Fruit fly (Drosophila melanogaster): ENCODE data around the gene CG6299.
A peak's percentile ranks its signal among the peaks of the same experiment; 100 is the strongest.

The CG6299 gene

dm6 chrX:15441245-15441644, 21.3 kb upstream of the CG6299 start, which contains the start of gene Cngl:
TSS of gene Cngl (minus strand) at chrX:15441252.
- TF ChIP-seq Hmr (GFP tag; optimal IDR thresholded peaks at IDR 0.05) (no peak), CG8290 (GFP tag; optimal IDR thresholded peaks at IDR 0.05) (no peak), CG8290 (tag; optimal IDR thresholded peaks at IDR 0.05) (peak in 1 of 2 experiments; percentile 19), lab (GFP tag; optimal IDR thresholded peaks at IDR 0.05) (peak; percentile 10), CG14667 (GFP tag; IDR thresholded peaks at IDR 0.05) (no peak), scrt (GFP tag; optimal IDR thresholded peaks at IDR 0.05) (no peak), Adf1 (GFP tag; IDR thresholded peaks at IDR 0.05) (peak; percentile 17; the same call in 1 of the 2 replicates), Scr (GFP tag; IDR thresholded peaks at IDR 0.05; ENCODE audit: partially characterized antibody) (no peak), CG10543 (GFP tag; optimal IDR thresholded peaks at IDR 0.05) (peak; percentile 86), CG13894 (tag; optimal IDR thresholded peaks at IDR 0.05) (peak; percentile 70), Med (GFP tag) (peak; percentile 17), CG18599 (GFP tag; optimal IDR thresholded peaks at IDR 0.05) (peak; percentile 12), abd-A (tag; optimal IDR thresholded peaks at IDR 0.05) (peak; percentile 83), Deaf1 (tag; optimal IDR thresholded peaks at IDR 0.05) (peak; percentile 98), crol (GFP tag; IDR thresholded peaks at IDR 0.05) (peak; percentile 92)

dm6 chrX:15443502-15443901, 19.0 kb upstream of the CG6299 start:
- TF ChIP-seq CG30403 (GFP tag; optimal IDR thresholded peaks at IDR 0.05) (no peak), Sin3A (optimal IDR thresholded peaks at IDR 0.05) (no peak), CG13894 (tag; optimal IDR thresholded peaks at IDR 0.05) (peak; percentile 48), B-H2 (GFP tag; optimal IDR thresholded peaks at IDR 0.05) (no peak), crol (GFP tag; IDR thresholded peaks at IDR 0.05) (peak; percentile 89), Deaf1 (tag; optimal IDR thresholded peaks at IDR 0.05) (peak; percentile 92), abd-A (tag; optimal IDR thresholded peaks at IDR 0.05) (peak; percentile 90), CG10654 (GFP tag; optimal IDR thresholded peaks at IDR 0.05) (no peak), CG12071 (GFP tag; optimal IDR thresholded peaks at IDR 0.05) (peak; percentile 25), cg (GFP tag; optimal IDR thresholded peaks at IDR 0.05) (peak; percentile 16), CG6254 (GFP tag; optimal IDR thresholded peaks at IDR 0.05) (no peak)

dm6 chrX:15448136-15448535, 14.4 kb upstream of the CG6299 start:
- no peak for TF ChIP-seq bigmax (GFP tag; optimal IDR thresholded peaks at IDR 0.05)
- TF ChIP-seq pzg (GFP tag; optimal IDR thresholded peaks at IDR 0.05): no peak
- no peak for TF ChIP-seq CG1529 (GFP tag; optimal IDR thresholded peaks at IDR 0.05)
- TF ChIP-seq sisA (GFP tag; IDR thresholded peaks at IDR 0.05): no peak
- no peak for TF ChIP-seq Ets97D (GFP tag; optimal IDR thresholded peaks at IDR 0.05)
- no peak for TF ChIP-seq br (optimal IDR thresholded peaks at IDR 0.05)
- TF ChIP-seq Kr (GFP tag; optimal IDR thresholded peaks at IDR 0.05): no peak
- TF ChIP-seq CG8089 (GFP tag; optimal IDR thresholded peaks at IDR 0.05): no peak

DNA sequence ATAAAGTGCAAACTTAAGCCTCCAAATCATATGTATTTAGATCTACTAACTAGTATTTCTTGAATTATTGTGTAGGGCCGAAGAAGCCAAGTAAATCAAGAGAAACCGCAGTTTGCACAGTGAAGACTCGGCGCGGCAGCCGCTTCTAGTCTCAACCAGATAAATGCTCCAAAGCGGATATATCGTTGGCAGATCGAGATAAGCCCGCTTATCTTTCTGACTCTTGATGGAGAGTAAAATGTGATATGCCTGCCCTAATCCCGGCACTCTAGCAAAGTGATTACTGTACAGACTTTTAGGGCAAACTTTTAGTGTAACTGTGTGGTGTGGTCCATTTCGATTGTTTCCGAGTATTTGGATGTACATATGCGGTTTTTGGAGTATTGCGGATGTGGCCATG, 13.7 kb upstream of the CG6299 start:
- TF ChIP-seq gsb-n (tag; optimal IDR thresholded peaks at IDR 0.05) (no peak), corto (GFP tag; optimal IDR thresholded peaks at IDR 0.05) (no peak), ac (GFP tag; optimal IDR thresholded peaks at IDR 0.05) (no peak), tx (GFP tag; optimal IDR thresholded peaks at IDR 0.05) (no peak), CG2120 (GFP tag; optimal IDR thresholded peaks at IDR 0.05) (peak; percentile 22), Dll (GFP tag; IDR thresholded peaks at IDR 0.05; ENCODE audit: partially characterized antibody) (no peak), grau (tag; optimal IDR thresholded peaks at IDR 0.05) (peak; percentile 54), CG14965 (GFP tag; optimal IDR thresholded peaks at IDR 0.05; ENCODE audit: borderline replicate concordance) (no peak), slbo (GFP tag; IDR thresholded peaks at IDR 0.05) (peak; percentile 53), Kr (GFP tag; optimal IDR thresholded peaks at IDR 0.05) (no peak), dati (GFP tag; IDR thresholded peaks at IDR 0.05) (no peak), caup (GFP tag; optimal IDR thresholded peaks at IDR 0.05; ENCODE audit: severe bottlenecking) (no peak), CG17328 (GFP tag; IDR thresholded peaks at IDR 0.05) (no peak), Drgx (GFP tag; IDR thresholded peaks at IDR 0.05) (0 out of 2 replicates have a peak, but pooled peaks have one; percentile 17), CG1602 (GFP tag; optimal IDR thresholded peaks at IDR 0.05) (no peak)
